Worm (Caenorhabditis elegans) whole organism, L3 larva: ENCODE results near the gene F58A4.2.

Source experiments
- R02D3.7 ChIP-seq: fragments of 150-350 bp; optimal IDR thresholded peaks from 2 replicates; lab custom pipeline; 2014; ENCODE audit warnings: missing biosample characterization, missing genetic modification characterization
- ZK546.5 ChIP-seq: sonication (generic microtip); optimal IDR thresholded peaks from 2 replicates; lab custom pipeline; 2017; ENCODE audit warnings: missing biosample characterization, missing genetic modification characterization
- aly-2 ChIP-seq: fragments of 150-350 bp; optimal IDR thresholded peaks from 2 replicates; lab custom pipeline; 2014; ENCODE audit warnings: missing biosample characterization, missing genetic modification characterization
- ama-1 ChIP-seq: fragments of 150-350 bp; optimal IDR thresholded peaks from 2 replicates; lab custom pipeline; 2018
- ceh-16 ChIP-seq: sonication (generic microtip); optimal IDR thresholded peaks from 2 replicates; lab custom pipeline; 2017; ENCODE audit warnings: missing biosample characterization, missing genetic modification characterization
- ceh-28 ChIP-seq: fragments of 150-350 bp; optimal IDR thresholded peaks from 2 replicates; lab custom pipeline; 2014; ENCODE audit warnings: missing biosample characterization, missing genetic modification reagents, missing genetic modification characterization
- ceh-82 ChIP-seq: fragments of 150-350 bp; optimal IDR thresholded peaks from 2 replicates; lab custom pipeline; 2014; ENCODE audit warnings: missing biosample characterization, missing genetic modification characterization
- ceh-9 ChIP-seq: sonication (generic microtip); optimal IDR thresholded peaks from 2 replicates; lab custom pipeline; 2018; ENCODE audit warnings: missing biosample characterization, missing genetic modification characterization
- daf-12 ChIP-seq: fragments of 150-350 bp; optimal IDR thresholded peaks from 2 replicates; lab custom pipeline; 2014; ENCODE audit warnings: missing biosample characterization, missing genetic modification reagents, missing genetic modification characterization
- egl-27 ChIP-seq: sonication (generic microtip); optimal IDR thresholded peaks from 4 replicates; lab custom pipeline; 2017; ENCODE audit warnings: missing biosample characterization, missing genetic modification reagents, missing genetic modification characterization
- egl-5 ChIP-seq: fragments of 150-350 bp; optimal IDR thresholded peaks from 2 replicates; lab custom pipeline; 2017; ENCODE audit warnings: missing biosample characterization, missing genetic modification reagents, missing genetic modification characterization, inconsistent platforms
- elt-1 ChIP-seq: fragments of 150-350 bp; optimal IDR thresholded peaks from 2 replicates; lab custom pipeline; 2014; ENCODE audit warnings: missing biosample characterization, missing genetic modification characterization
- elt-2 ChIP-seq: sonication (generic microtip); optimal IDR thresholded peaks from 2 replicates; lab custom pipeline; 2016; ENCODE audit warnings: missing genetic modification reagents, mild to moderate bottlenecking, missing genetic modification characterization, missing compliant biosample characterization
- elt-3 ChIP-seq, 3 experiments: fragments of 150-350 bp in 1 of 3; sonication (generic microtip) in 2 of 3; optimal IDR thresholded peaks; 2 replicates in 2 of 3; 4 replicates in 1 of 3; lab custom pipeline; 2014 to 2017; ENCODE audit warnings: missing biosample characterization in 3 of 3, missing genetic modification characterization in 3 of 3
- eor-1 ChIP-seq, 2 experiments: fragments of 150-350 bp; optimal IDR thresholded peaks; 2 replicates each; lab custom pipeline; 2014 to 2018; ENCODE audit warnings: missing biosample characterization in 2 of 2, missing genetic modification characterization in 2 of 2
- fkh-10 ChIP-seq: sonication (generic microtip); optimal IDR thresholded peaks from 2 replicates; lab custom pipeline; 2017; ENCODE audit warnings: missing biosample characterization, missing genetic modification reagents, missing genetic modification characterization
- fkh-2 ChIP-seq: fragments of 150-350 bp; optimal IDR thresholded peaks from 2 replicates; lab custom pipeline; 2014; ENCODE audit warnings: missing biosample characterization, missing genetic modification reagents, missing genetic modification characterization
- fos-1 ChIP-seq: fragments of 150-350 bp; optimal IDR thresholded peaks from 2 replicates; lab custom pipeline; 2014; ENCODE audit warnings: missing biosample characterization, missing genetic modification characterization
- hmg-11 ChIP-seq: sonication (generic microtip); optimal IDR thresholded peaks from 2 replicates; lab custom pipeline; 2016; ENCODE audit warnings: missing genetic modification characterization, missing compliant biosample characterization
- jun-1 ChIP-seq: fragments of 150-350 bp; optimal IDR thresholded peaks from 2 replicates; lab custom pipeline; 2014; ENCODE audit warnings: missing biosample characterization, missing genetic modification reagents, missing genetic modification characterization
- lin-15B ChIP-seq: fragments of 150-350 bp; optimal IDR thresholded peaks from 2 replicates; lab custom pipeline; 2014; ENCODE audit warnings: missing biosample characterization, missing genetic modification characterization
- lin-39 ChIP-seq: fragments of 150-350 bp; optimal IDR thresholded peaks from 2 replicates; lab custom pipeline; 2018; ENCODE audit warnings: missing biosample characterization, missing genetic modification reagents, missing genetic modification characterization
- lsy-12 ChIP-seq: sonication (generic microtip); optimal IDR thresholded peaks from 2 replicates; lab custom pipeline; 2016; ENCODE audit warnings: mild to moderate bottlenecking, missing genetic modification characterization, missing compliant biosample characterization
- mdl-1 ChIP-seq: fragments of 150-350 bp; optimal IDR thresholded peaks from 2 replicates; lab custom pipeline; 2014; ENCODE audit warnings: missing biosample characterization, missing genetic modification characterization
- mml-1 ChIP-seq: fragments of 150-350 bp; sonication (generic microtip); optimal IDR thresholded peaks from 3 replicates; lab custom pipeline; 2014; ENCODE audit warnings: missing biosample characterization, missing genetic modification characterization
- nfya-1 ChIP-seq: sonication (generic microtip); optimal IDR thresholded peaks from 2 replicates; lab custom pipeline; 2017; ENCODE audit warnings: missing genetic modification characterization, mild to moderate bottlenecking, missing compliant biosample characterization, antibody characterized with exemption, moderate library complexity; ENCODE audit not compliant: insufficient read depth
- nhr-11 ChIP-seq: fragments of 150-350 bp; optimal IDR thresholded peaks from 2 replicates; lab custom pipeline; 2014; ENCODE audit warnings: missing biosample characterization, missing genetic modification characterization
- nhr-12 ChIP-seq: fragments of 150-350 bp; optimal IDR thresholded peaks from 2 replicates; lab custom pipeline; 2014; ENCODE audit warnings: missing biosample characterization, missing genetic modification characterization
- nhr-23 ChIP-seq: fragments of 150-350 bp; optimal IDR thresholded peaks from 2 replicates; lab custom pipeline; 2014; ENCODE audit warnings: missing biosample characterization, missing genetic modification reagents, missing genetic modification characterization
- nhr-25 ChIP-seq: sonication (generic microtip); optimal IDR thresholded peaks from 2 replicates; lab custom pipeline; 2017; ENCODE audit warnings: missing biosample characterization, missing genetic modification characterization
- nhr-28 ChIP-seq: fragments of 150-350 bp; optimal IDR thresholded peaks from 2 replicates; lab custom pipeline; 2014; ENCODE audit warnings: missing biosample characterization, missing genetic modification characterization
- nhr-43 ChIP-seq: sonication (generic microtip); optimal IDR thresholded peaks from 2 replicates; lab custom pipeline; 2016; ENCODE audit warnings: mild to moderate bottlenecking, missing genetic modification characterization, missing compliant biosample characterization; ENCODE audit not compliant: poor library complexity, severe bottlenecking
- nhr-67 ChIP-seq: fragments of 150-350 bp; optimal IDR thresholded peaks from 2 replicates; lab custom pipeline; 2014; ENCODE audit warnings: missing biosample characterization, missing genetic modification characterization
- nhr-76 ChIP-seq: fragments of 150-350 bp; sonication (generic microtip); optimal IDR thresholded peaks from 5 replicates; lab custom pipeline; 2014; ENCODE audit warnings: missing biosample characterization, missing genetic modification characterization
- nhr-77 ChIP-seq: fragments of 150-350 bp; optimal IDR thresholded peaks from 2 replicates; lab custom pipeline; 2014; ENCODE audit warnings: missing biosample characterization, missing genetic modification characterization
- pha-4 ChIP-seq: fragments of 150-350 bp; optimal IDR thresholded peaks from 2 replicates; lab custom pipeline; 2014; ENCODE audit warnings: missing biosample characterization, missing genetic modification reagents, missing genetic modification characterization
- pqm-1 ChIP-seq: fragments of 150-350 bp; optimal IDR thresholded peaks from 2 replicates; lab custom pipeline; 2017; ENCODE audit warnings: missing biosample characterization, missing genetic modification characterization, inconsistent platforms
- sea-2 ChIP-seq: fragments of 150-350 bp; sonication (generic microtip); optimal IDR thresholded peaks from 4 replicates; lab custom pipeline; 2014; ENCODE audit warnings: missing biosample characterization, missing genetic modification reagents, missing genetic modification characterization
- skn-1 ChIP-seq: fragments of 150-350 bp; optimal IDR thresholded peaks from 2 replicates; lab custom pipeline; 2014; ENCODE audit warnings: missing biosample characterization, missing genetic modification characterization
- snpc-4 ChIP-seq: fragments of 150-350 bp; optimal IDR thresholded peaks from 2 replicates; lab custom pipeline; 2014; ENCODE audit warnings: missing biosample characterization, missing genetic modification characterization
- tbx-2 ChIP-seq: sonication (generic microtip); optimal IDR thresholded peaks from 2 replicates; lab custom pipeline; 2016; ENCODE audit warnings: mild to moderate bottlenecking, missing genetic modification characterization, missing compliant biosample characterization
- unc-39 ChIP-seq: sonication (generic microtip); optimal IDR thresholded peaks from 4 replicates; lab custom pipeline; 2017; ENCODE audit warnings: missing biosample characterization, missing genetic modification characterization
- unc-62 ChIP-seq: fragments of 150-350 bp; sonication (generic microtip); optimal IDR thresholded peaks from 4 replicates; lab custom pipeline; 2014; ENCODE audit warnings: missing biosample characterization, missing genetic modification reagents, missing genetic modification characterization
- zag-1 ChIP-seq: fragments of 150-350 bp; optimal IDR thresholded peaks from 2 replicates; lab custom pipeline; 2014; ENCODE audit warnings: missing biosample characterization, missing genetic modification characterization
- ztf-11 ChIP-seq: fragments of 150-350 bp; optimal IDR thresholded peaks from 2 replicates; lab custom pipeline; 2014; ENCODE audit warnings: missing biosample characterization, missing genetic modification characterization
- ztf-4 ChIP-seq: fragments of 150-350 bp; optimal IDR thresholded peaks from 2 replicates; lab custom pipeline; 2014; ENCODE audit warnings: missing biosample characterization, missing genetic modification characterization

F58A4.2 gene

ce11 chrIII:9620148-9620547 lies 19.6 kb upstream of the F58A4.2 start:
- TF ChIP-seq elt-2 (tag; lab: Kevin White, UChicago) (peak; percentile 71), lsy-12 (tag; lab: Kevin White, UChicago) (no peak), skn-1 (tag; lab: Kevin White, UChicago) (no peak), ztf-4 (tag; lab: Kevin White, UChicago) (no peak), nhr-23 (tag; lab: Kevin White, UChicago) (peak; percentile 40), tbx-2 (tag; lab: Kevin White, UChicago) (no peak), snpc-4 (tag; lab: Kevin White, UChicago) (no peak), ama-1 (lab: Kevin White, UChicago) (peak; percentile 34), nhr-12 (tag; lab: Kevin White, UChicago) (no peak), ceh-16 (tag; lab: Kevin White, UChicago) (no peak), pha-4 (peak; percentile 39), ceh-82 (tag; lab: Kevin White, UChicago) (no peak), nhr-76 (no peak), nhr-77 (tag; lab: Kevin White, UChicago) (no peak), hmg-11 (tag; lab: Kevin White, UChicago) (no peak), mdl-1 (no peak), nhr-43 (no peak), nhr-67 (tag; lab: Kevin White, UChicago) (no peak), fkh-2 (tag; lab: Kevin White, UChicago) (no peak), jun-1 (no peak), zag-1 (no peak), nhr-28 (no peak), nhr-25 (tag; lab: Kevin White, UChicago) (peak; percentile 17), lin-15B (tag; lab: Kevin White, UChicago) (peak; percentile 6), mml-1 (tag; lab: Kevin White, UChicago) (no peak), pqm-1 (tag; lab: Kevin White, UChicago) (peak; percentile 46), fos-1 (no peak), ceh-9 (tag; lab: Kevin White, UChicago) (no peak), nfya-1 (tag; lab: Kevin White, UChicago) (peak; percentile 50), egl-27 (tag; lab: Kevin White, UChicago) (no peak), unc-62 (GFP tag; lab: Kevin White, UChicago) (no peak), R02D3.7 (no peak), sea-2 (GFP tag; lab: Kevin White, UChicago) (no peak), fkh-10 (GFP tag; lab: Kevin White, UChicago) (no peak), nhr-11 (tag; lab: Kevin White, UChicago) (no peak)

DNA sequence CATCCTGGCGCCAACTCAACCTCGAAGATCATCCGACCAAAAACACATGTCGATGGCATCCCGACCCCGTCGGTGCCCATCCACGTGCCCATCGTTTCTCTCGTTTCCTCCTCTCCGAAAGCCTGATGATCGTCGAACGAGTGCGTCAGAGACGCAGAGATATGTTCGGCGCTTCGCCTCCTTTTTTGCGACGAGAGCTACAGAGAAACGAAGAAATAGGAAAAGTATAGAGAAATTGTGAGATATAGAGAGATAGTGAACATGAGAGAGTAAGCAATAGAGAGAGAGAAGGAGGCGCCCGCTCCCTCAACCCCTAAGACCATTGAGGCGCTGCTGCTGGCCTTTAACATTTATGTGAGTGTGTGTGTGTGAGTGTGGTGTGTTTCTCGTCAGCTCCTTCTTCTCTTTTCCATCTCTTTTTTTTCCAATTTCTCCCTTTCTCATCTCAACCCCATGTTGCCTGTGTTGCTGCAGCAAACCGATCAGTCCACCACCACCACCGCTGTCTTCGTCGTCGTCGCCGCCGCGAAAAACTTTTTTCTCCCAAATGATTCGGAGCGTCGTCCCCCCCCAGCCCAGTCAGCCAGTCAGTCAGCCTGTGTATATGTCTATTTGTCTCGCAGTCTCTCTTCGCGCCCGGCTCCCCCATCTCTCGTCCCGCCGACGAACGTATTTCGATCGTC lies 18.7 kb upstream of the F58A4.2 start, which contains the start of gene hlh-11:
Gene hlh-11 (plus strand): TSS at position 633 of the 683 bp plus-strand sequence.
- TF ChIP-seq pqm-1 (tag; lab: Kevin White, UChicago): peak; percentile 61
- TF ChIP-seq egl-5 (tag; lab: Kevin White, UChicago): peak; percentile 62
- peak; percentile 87 for TF ChIP-seq nfya-1 (tag; lab: Kevin White, UChicago)
- no peak for TF ChIP-seq ceh-16 (tag; lab: Kevin White, UChicago)
- no peak for TF ChIP-seq eor-1 (tag; optimal IDR thresholded peaks at IDR 0.05; lab: Kevin White, UChicago)
- TF ChIP-seq pha-4: peak; percentile 85
- TF ChIP-seq fkh-2 (tag; lab: Kevin White, UChicago): no peak
- no peak for TF ChIP-seq aly-2 (tag; lab: Kevin White, UChicago)
- peak; percentile 22 for TF ChIP-seq nhr-77 (tag; lab: Kevin White, UChicago)
- peak; percentile 52 for TF ChIP-seq ztf-4 (tag; lab: Kevin White, UChicago)
- peak; percentile 10 for TF ChIP-seq zag-1
- TF ChIP-seq tbx-2 (tag; lab: Kevin White, UChicago): peak; percentile 76
- no peak for TF ChIP-seq ZK546.5
- TF ChIP-seq nhr-43: peak; percentile 96
- TF ChIP-seq unc-62 (GFP tag; lab: Kevin White, UChicago): peak; percentile 43
- TF ChIP-seq nhr-67 (tag; lab: Kevin White, UChicago): no peak
- TF ChIP-seq nhr-76: no peak
- no peak for TF ChIP-seq nhr-28
- TF ChIP-seq fos-1: peak; percentile 85
- TF ChIP-seq elt-1 (tag; lab: Kevin White, UChicago): no peak
- peak; percentile 83 for TF ChIP-seq ceh-28 (tag; lab: Kevin White, UChicago)
- TF ChIP-seq jun-1: peak; percentile 80
- TF ChIP-seq elt-3 (tag; optimal IDR thresholded peaks at IDR 0.05; lab: Kevin White, UChicago): peak in 2 of 3 experiments; percentile 47 to 64
- peak; percentile 93 for TF ChIP-seq lin-39 (tag; lab: Kevin White, UChicago)
- no peak for TF ChIP-seq ztf-11 (tag; lab: Kevin White, UChicago)
- peak; percentile 87 for TF ChIP-seq elt-2 (tag; lab: Kevin White, UChicago)
- peak; percentile 87 for TF ChIP-seq nhr-25 (tag; lab: Kevin White, UChicago)
- peak; percentile 11 for TF ChIP-seq daf-12
- peak; percentile 58 for TF ChIP-seq nhr-11 (tag; lab: Kevin White, UChicago)
- no peak for TF ChIP-seq skn-1 (tag; lab: Kevin White, UChicago)
- peak; percentile 37 for TF ChIP-seq snpc-4 (tag; lab: Kevin White, UChicago)
- TF ChIP-seq unc-39: no peak
- peak; percentile 50 for TF ChIP-seq ama-1 (lab: Kevin White, UChicago)
- no peak for TF ChIP-seq ceh-9 (tag; lab: Kevin White, UChicago)
- peak; percentile 95 for TF ChIP-seq hmg-11 (tag; lab: Kevin White, UChicago)
- peak; percentile 21 for TF ChIP-seq mml-1 (tag; lab: Kevin White, UChicago)
- TF ChIP-seq lsy-12 (tag; lab: Kevin White, UChicago): peak; percentile 72
- TF ChIP-seq egl-27 (tag; lab: Kevin White, UChicago): peak; percentile 71
- TF ChIP-seq mdl-1: peak; percentile 97
- TF ChIP-seq nhr-12 (tag; lab: Kevin White, UChicago): no peak
- TF ChIP-seq fkh-10 (GFP tag; lab: Kevin White, UChicago): peak; percentile 52
- TF ChIP-seq R02D3.7: peak; percentile 62
